Worm (Caenorhabditis elegans) whole organism, early embryonic: ENCODE data around the gene fbxb-84.

Source experiments
- B0310.2 ChIP-seq: sonication (generic microtip); optimal IDR thresholded peaks from 2 replicates; lab custom pipeline; 2016; ENCODE audit warnings: mild to moderate bottlenecking, missing genetic modification characterization, missing compliant biosample characterization
- ama-1 ChIP-seq: fragments of 150-350 bp; optimal IDR thresholded peaks from 2 replicates; lab custom pipeline; 2014
- ceh-36 ChIP-seq: sonication (generic microtip); optimal IDR thresholded peaks from 2 replicates; lab custom pipeline; 2016; ENCODE audit warnings: missing genetic modification characterization, inconsistent platforms, missing compliant biosample characterization
- ets-7 ChIP-seq: sonication (generic microtip); optimal IDR thresholded peaks from 2 replicates; lab custom pipeline; 2016; ENCODE audit warnings: missing genotype, missing genetic modification characterization, missing compliant biosample characterization
- flt-1 ChIP-seq: fragments of 200-800 bp; sonication (Bioruptor generic); IDR thresholded peaks from 2 replicates; pipeline ENCODE4 v1.3.6; 2022; ENCODE audit warnings: missing genetic modification characterization, missing compliant biosample characterization
- hmbx-1 ChIP-seq: sonication (generic microtip); optimal IDR thresholded peaks from 2 replicates; lab custom pipeline; 2016; ENCODE audit warnings: mild to moderate bottlenecking, missing genetic modification characterization, missing compliant biosample characterization
- hmg-4 ChIP-seq: fragments of 200-800 bp; sonication (Bioruptor generic); optimal IDR thresholded peaks from 2 replicates; lab custom pipeline; 2018; ENCODE audit warnings: mild to moderate bottlenecking, missing genetic modification characterization, missing compliant biosample characterization
- hnd-1 ChIP-seq: sonication (generic microtip); optimal IDR thresholded peaks from 2 replicates; lab custom pipeline; 2016; ENCODE audit warnings: missing genetic modification characterization, missing compliant biosample characterization
- pes-1 ChIP-seq: fragments of 200-800 bp; sonication (Bioruptor generic); IDR thresholded peaks from 2 replicates; pipeline ENCODE4 v1.3.6; 2022; ENCODE audit warnings: missing genetic modification reagents, missing genetic modification characterization, missing compliant biosample characterization
- scrt-1 ChIP-seq: fragments of 200-800 bp; sonication (Bioruptor generic); IDR thresholded peaks from 2 replicates; pipeline ENCODE4 v1.3.6; 2022; ENCODE audit warnings: missing genetic modification characterization, missing compliant biosample characterization
- sea-1 ChIP-seq: fragments of 200-800 bp; sonication (Bioruptor generic); conservative IDR thresholded peaks from 2 replicates; pipeline ENCODE4 v1.3.6; 2022; ENCODE audit warnings: missing genetic modification characterization, missing compliant biosample characterization
- tbx-37 ChIP-seq: fragments of 200-800 bp; sonication (Bioruptor generic); conservative IDR thresholded peaks from 2 replicates; pipeline ENCODE4 v1.3.6; 2022; ENCODE audit warnings: missing genetic modification reagents, missing genetic modification characterization, missing compliant biosample characterization

DNA sequence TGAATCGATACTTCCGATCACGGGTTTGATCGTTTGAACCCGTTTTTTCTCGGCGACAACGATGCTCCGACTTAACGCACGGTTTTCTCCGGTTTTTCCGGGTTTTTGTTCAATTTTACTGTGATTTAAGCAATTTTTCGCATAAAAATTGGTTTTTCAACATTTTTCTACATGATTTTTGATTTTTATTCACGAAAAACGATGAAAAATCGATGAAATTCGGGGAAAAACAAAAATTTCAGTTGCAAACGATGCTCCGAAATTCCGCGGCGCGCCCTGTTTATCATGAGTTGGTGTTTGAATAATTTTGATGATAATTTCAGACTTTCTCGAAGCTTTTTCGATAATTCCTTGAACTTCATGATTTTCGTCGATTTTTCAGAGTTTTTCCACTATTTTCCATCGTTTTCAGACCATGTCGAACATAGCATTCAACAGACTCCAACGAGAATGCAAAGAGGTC, 42.2 kb upstream of the fbxb-84 start, which contains the start of gene ubc-20:
- TF ChIP-seq ets-7 (tag; lab: Kevin White, UChicago) (no peak), ama-1 (lab: Kevin White, UChicago) (no peak), hmbx-1 (tag; lab: Kevin White, UChicago) (no peak), sea-1 (GFP tag; lab: Robert Waterston, UW) (no peak), pes-1 (GFP tag; lab: Robert Waterston, UW) (no peak), hmg-4 (no peak), ceh-36 (tag; lab: Kevin White, UChicago) (no peak), scrt-1 (no peak), tbx-37 (GFP tag; lab: Robert Waterston, UW) (no peak), flt-1 (GFP tag; lab: Robert Waterston, UW) (no peak), B0310.2 (tag; lab: Kevin White, UChicago) (no peak), hnd-1 (tag; lab: Kevin White, UChicago) (no peak)
